Fruit fly (Drosophila melanogaster) whole organism, wandering third instar larva: ENCODE data around the gene CG15865.

Source experiments
- Abd-B ChIP-seq: fragments of >200 bp; optimal IDR thresholded peaks from 2 replicates; lab custom pipeline; 2017; ENCODE audit warnings: missing biosample characterization, missing genetic modification characterization
- CG32264 ChIP-seq: fragments of 200-800 bp; sonication (Bioruptor generic); optimal IDR thresholded peaks from 2 replicates; lab custom pipeline; 2016; ENCODE audit warnings: missing biosample characterization, missing genetic modification characterization
- CG9705 ChIP-seq: fragments of 200-800 bp; sonication (Bioruptor generic); optimal IDR thresholded peaks from 2 replicates; lab custom pipeline; 2018; ENCODE audit warnings: missing biosample characterization, mild to moderate bottlenecking, missing genetic modification characterization
- CrebA ChIP-seq: fragments of 200-800 bp; sonication (Bioruptor generic); optimal IDR thresholded peaks from 2 replicates; lab custom pipeline; 2016; ENCODE audit warnings: missing biosample characterization, mild to moderate bottlenecking, missing genetic modification characterization, borderline replicate concordance
- Dfd ChIP-seq: fragments of >200 bp; optimal IDR thresholded peaks from 2 replicates; lab custom pipeline; 2017; ENCODE audit warnings: missing biosample characterization, missing genetic modification characterization
- Dif ChIP-seq: fragments of 200-275, 200-300 bp; sonication (Bioruptor generic); optimal IDR thresholded peaks from 2 replicates; lab custom pipeline; 2018; ENCODE audit warnings: missing biosample characterization, missing genetic modification characterization; ENCODE audit not compliant: partially characterized antibody
- GATAd ChIP-seq: sonication (Bioruptor generic); optimal IDR thresholded peaks from 2 replicates; lab custom pipeline; 2016; ENCODE audit warnings: missing biosample characterization, missing genetic modification characterization
- HLH106 ChIP-seq: fragments of 200-800 bp; optimal IDR thresholded peaks from 3 replicates; lab custom pipeline; 2019; ENCODE audit warnings: missing biosample characterization, mild to moderate bottlenecking, missing genetic modification characterization, moderate library complexity
- Hnf4 ChIP-seq: fragments of 200-800 bp; sonication (Bioruptor generic); optimal IDR thresholded peaks from 2 replicates; lab custom pipeline; 2016; ENCODE audit warnings: missing biosample characterization, mild to moderate bottlenecking, missing genetic modification characterization
- Hr78 ChIP-seq: fragments of >200 bp; optimal IDR thresholded peaks from 2 replicates; lab custom pipeline; 2017; ENCODE audit warnings: missing biosample characterization, missing genetic modification characterization
- Hr83 ChIP-seq: fragments of 200-300 bp; sonication (Bioruptor generic); optimal IDR thresholded peaks from 2 replicates; lab custom pipeline; 2016; ENCODE audit warnings: missing biosample characterization, mild to moderate bottlenecking, missing genetic modification characterization, moderate library complexity; ENCODE audit not compliant: poor library complexity, severe bottlenecking
- Jra ChIP-seq: sonication (Bioruptor generic); optimal IDR thresholded peaks from 2 replicates; lab custom pipeline; 2016; ENCODE audit warnings: missing biosample characterization, missing genetic modification characterization
- Mio ChIP-seq: sonication (Bioruptor generic); optimal IDR thresholded peaks from 2 replicates; lab custom pipeline; 2016; ENCODE audit warnings: missing biosample characterization, missing genetic modification characterization
- Myc ChIP-seq: fragments of >200 bp; optimal IDR thresholded peaks from 2 replicates; lab custom pipeline; 2017
- N ChIP-seq: fragments of >200 bp; optimal IDR thresholded peaks from 2 replicates; lab custom pipeline; 2018; ENCODE audit warnings: missing biosample characterization, missing external identifiers, missing genetic modification characterization
- OdsH ChIP-seq: fragments of 200-800 bp; sonication (Bioruptor generic); optimal IDR thresholded peaks from 2 replicates; lab custom pipeline; 2016; ENCODE audit warnings: missing biosample characterization, mild to moderate bottlenecking, missing genetic modification characterization
- Sp1 ChIP-seq: fragments of 200-800 bp; sonication (Bioruptor generic); optimal IDR thresholded peaks from 3 replicates; lab custom pipeline; 2019; ENCODE audit warnings: missing biosample characterization, mild to moderate bottlenecking, missing genetic modification characterization, moderate library complexity
- Vsx2 ChIP-seq: fragments of 200-300, 225-300 bp; sonication (Bioruptor generic); optimal IDR thresholded peaks from 2 replicates; lab custom pipeline; 2018; ENCODE audit warnings: missing biosample characterization, missing genetic modification characterization; ENCODE audit not compliant: partially characterized antibody
- brk ChIP-seq: fragments of 200-800 bp; sonication (Bioruptor generic); optimal IDR thresholded peaks from 2 replicates; lab custom pipeline; 2016; ENCODE audit warnings: missing biosample characterization, mild to moderate bottlenecking, missing genetic modification characterization
- dmrt93B ChIP-seq: fragments of 200-800 bp; sonication (Bioruptor generic); optimal IDR thresholded peaks from 2 replicates; lab custom pipeline; 2018; ENCODE audit warnings: missing biosample characterization, mild to moderate bottlenecking, missing genetic modification characterization
- dsf ChIP-seq: sonication (Bioruptor generic); optimal IDR thresholded peaks from 2 replicates; lab custom pipeline; 2016; ENCODE audit warnings: missing biosample characterization, missing genetic modification characterization, borderline replicate concordance
- ey ChIP-seq: fragments of 200-800 bp; sonication (Bioruptor generic); optimal IDR thresholded peaks from 2 replicates; lab custom pipeline; 2016; ENCODE audit warnings: missing biosample characterization, missing genetic modification characterization
- foxo ChIP-seq, 2 experiments: fragments of 200-800 bp; sonication (Bioruptor generic); optimal IDR thresholded peaks; 2 replicates in 1 of 2; 3 replicates in 1 of 2; lab custom pipeline; 2016 to 2017; ENCODE audit warnings: missing biosample characterization in 2 of 2, missing genetic modification characterization in 2 of 2
- jim ChIP-seq: fragments of 175-275, 200-325 bp; sonication (Bioruptor generic); optimal IDR thresholded peaks from 2 replicates; lab custom pipeline; 2016; ENCODE audit warnings: missing biosample characterization, mild to moderate bottlenecking, missing genetic modification characterization
- lola ChIP-seq: fragments of >200 bp; optimal IDR thresholded peaks from 2 replicates; lab custom pipeline; 2017; ENCODE audit warnings: missing biosample characterization, missing genetic modification characterization
- pan ChIP-seq: fragments of >200 bp; optimal IDR thresholded peaks from 2 replicates; lab custom pipeline; 2017
- psq ChIP-seq: fragments of 200-800 bp; sonication (Bioruptor generic); optimal IDR thresholded peaks from 3 replicates; lab custom pipeline; 2017; ENCODE audit warnings: missing biosample characterization, mild to moderate bottlenecking, missing genetic modification characterization, moderate library complexity
- rgr ChIP-seq: fragments of 200-800 bp; sonication (Bioruptor generic); optimal IDR thresholded peaks from 3 replicates; lab custom pipeline; 2016; ENCODE audit warnings: missing biosample characterization, mild to moderate bottlenecking, missing genetic modification characterization
- sage ChIP-seq: fragments of 200-800 bp; sonication (Bioruptor generic); optimal IDR thresholded peaks from 2 replicates; lab custom pipeline; 2016; ENCODE audit warnings: missing biosample characterization, mild to moderate bottlenecking, missing genetic modification characterization
- sv ChIP-seq: fragments of 200-800 bp; sonication (Bioruptor generic); optimal IDR thresholded peaks from 3 replicates; lab custom pipeline; 2016; ENCODE audit warnings: missing biosample characterization, missing genetic modification characterization
- tai ChIP-seq: sonication (Bioruptor generic); optimal IDR thresholded peaks from 2 replicates; lab custom pipeline; 2016; ENCODE audit warnings: missing biosample characterization, missing genetic modification characterization
- usp ChIP-seq: fragments of >200 bp; optimal IDR thresholded peaks from 2 replicates; lab custom pipeline; 2017; ENCODE audit warnings: missing biosample characterization, missing genetic modification characterization
- woc ChIP-seq: sonication (Bioruptor generic); optimal IDR thresholded peaks from 2 replicates; lab custom pipeline; 2016; ENCODE audit warnings: missing biosample characterization, mild to moderate bottlenecking, missing genetic modification characterization

CG15865 gene

DNA sequence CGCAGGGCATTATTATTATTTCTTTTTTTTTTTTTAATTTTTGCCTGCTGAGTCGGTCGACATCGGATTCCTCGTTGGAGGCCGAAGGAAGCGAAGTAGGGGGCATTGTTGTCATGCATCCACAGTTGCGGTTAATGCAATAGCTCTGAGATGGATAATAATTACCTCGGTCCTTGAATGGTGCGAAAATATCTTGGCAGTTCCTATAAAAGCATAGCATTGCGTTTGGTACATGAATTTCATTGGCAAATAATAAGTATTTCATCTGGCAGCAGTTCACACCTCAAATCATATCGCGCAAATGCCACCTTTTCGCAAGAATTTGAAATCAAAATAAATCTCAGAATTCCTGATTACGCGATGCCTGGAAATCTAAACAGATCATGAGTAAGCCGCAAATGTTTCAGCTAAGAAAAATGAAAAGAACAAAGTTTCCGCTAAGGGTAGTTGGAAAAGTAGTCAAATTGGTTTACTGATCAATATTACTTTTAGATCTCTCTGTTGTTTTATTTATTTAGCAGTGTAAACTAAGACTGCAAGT lies 17.1 kb downstream of the CG15865 start (continued):
- no peak for TF ChIP-seq pan (lab: Kevin White, UChicago)
- no peak for TF ChIP-seq rgr (GFP tag; lab: Kevin White, UChicago)
- no peak for TF ChIP-seq psq (GFP tag; lab: Kevin White, UChicago)
- peak; percentile 29 for TF ChIP-seq ey (GFP tag; lab: Kevin White, UChicago)
- no peak for TF ChIP-seq Hnf4 (GFP tag; lab: Kevin White, UChicago)

DNA sequence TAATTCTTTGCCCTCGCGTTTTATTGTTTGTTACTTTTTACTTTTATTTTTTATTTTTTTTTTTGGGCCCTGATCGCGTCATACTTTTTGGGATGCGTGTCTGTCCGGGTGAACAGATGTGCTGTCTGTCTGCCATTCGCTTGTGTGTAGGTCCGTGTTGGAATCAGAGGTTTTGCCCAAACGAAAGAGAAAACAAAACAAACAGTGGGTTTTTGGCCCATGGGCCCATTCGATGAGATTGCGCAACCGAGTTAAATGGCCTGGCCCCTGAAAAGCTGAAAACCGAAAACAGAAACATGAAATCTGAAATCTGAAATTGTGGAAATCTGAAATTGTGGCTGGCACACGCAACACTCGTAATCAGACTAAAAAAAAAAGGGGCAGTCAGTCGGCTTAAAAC lies 18.8 kb downstream of the CG15865 start:
- no peak for TF ChIP-seq foxo (GFP tag; optimal IDR thresholded peaks at IDR 0.05; lab: Kevin White, UChicago)
- TF ChIP-seq brk (GFP tag; lab: Kevin White, UChicago): no peak
- TF ChIP-seq CrebA (GFP tag; lab: Kevin White, UChicago): no peak
- TF ChIP-seq Dfd (GFP tag; lab: Kevin White, UChicago): no peak
- TF ChIP-seq usp (GFP tag; lab: Kevin White, UChicago): no peak
- TF ChIP-seq sage (GFP tag; lab: Kevin White, UChicago): no peak
- no peak for TF ChIP-seq Abd-B
- no peak for TF ChIP-seq HLH106 (tag; lab: Kevin White, UChicago)
- no peak for TF ChIP-seq OdsH (GFP tag; lab: Kevin White, UChicago)
- no peak for TF ChIP-seq Myc
- TF ChIP-seq CG9705: no peak
- TF ChIP-seq N (GFP tag; lab: Kevin White, UChicago): no peak
- no peak for TF ChIP-seq Hnf4 (GFP tag; lab: Kevin White, UChicago)
- TF ChIP-seq ey (GFP tag; lab: Kevin White, UChicago): no peak
- TF ChIP-seq Jra (GFP tag; lab: Kevin White, UChicago): no peak
- TF ChIP-seq dsf (GFP tag; lab: Kevin White, UChicago): no peak

DNA sequence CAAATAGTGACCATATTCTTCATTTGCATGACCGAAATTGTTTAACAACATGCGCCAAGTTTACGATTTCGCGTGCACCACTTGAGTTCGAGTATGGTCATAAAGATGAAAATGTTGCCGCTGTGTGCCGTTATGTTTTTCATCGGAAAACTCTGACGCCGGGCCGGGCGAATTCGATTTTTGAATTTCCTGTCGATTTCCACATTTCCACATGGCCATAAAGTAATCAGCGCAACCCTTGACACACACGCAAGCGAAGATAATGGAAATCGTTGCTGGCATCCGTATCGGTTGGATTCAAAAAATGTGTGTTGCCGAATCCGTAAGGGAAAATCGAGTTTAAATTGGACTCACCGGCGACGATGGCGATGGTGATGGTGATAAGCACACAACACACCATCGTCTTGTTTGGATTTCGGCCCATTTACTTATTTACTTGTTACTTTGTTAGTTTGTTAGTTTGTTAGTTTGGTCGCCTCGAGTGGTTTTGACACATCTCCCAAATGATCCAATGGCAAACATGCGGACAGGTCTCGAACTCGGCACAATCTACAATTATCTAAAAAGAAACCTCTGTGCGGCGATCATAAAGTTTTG lies 19.6 kb downstream of the CG15865 start:
- no peak for TF ChIP-seq foxo (GFP tag; optimal IDR thresholded peaks at IDR 0.05; lab: Kevin White, UChicago)
- TF ChIP-seq Hr83 (GFP tag; lab: Kevin White, UChicago): no peak
- no peak for TF ChIP-seq Jra (GFP tag; lab: Kevin White, UChicago)
- TF ChIP-seq ey (GFP tag; lab: Kevin White, UChicago): no peak

DNA sequence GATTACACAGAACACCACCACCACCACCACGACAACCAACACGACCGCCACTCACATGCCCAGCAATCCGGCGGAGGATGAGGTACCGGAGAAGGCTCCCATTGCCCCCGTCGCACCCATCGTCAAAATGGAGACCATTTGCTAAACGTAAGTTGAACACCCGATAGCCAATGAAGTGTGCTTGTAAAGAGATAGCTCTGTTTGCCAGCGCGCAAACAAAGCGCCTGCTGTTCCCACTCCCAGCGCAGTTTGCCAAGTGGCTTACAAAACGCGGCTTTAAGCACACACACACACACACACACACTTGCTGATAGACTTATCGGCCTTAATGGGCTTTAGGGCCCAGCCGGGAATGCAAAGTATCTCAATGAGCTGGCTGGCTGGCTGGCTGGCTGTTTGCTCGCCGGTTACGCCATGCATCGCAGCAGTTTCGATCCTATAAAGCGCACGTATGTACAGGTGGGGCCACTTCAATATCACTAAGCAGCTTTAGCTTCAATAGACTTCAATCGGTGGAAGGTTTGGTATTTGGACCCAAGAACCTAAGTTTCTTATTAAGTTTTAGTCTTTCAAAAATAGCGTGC lies 20.8 kb downstream of the CG15865 start:
- TF ChIP-seq N (GFP tag; lab: Kevin White, UChicago): no peak
- TF ChIP-seq Vsx2 (GFP tag; lab: Kevin White, UChicago): no peak
- no peak for TF ChIP-seq pan (lab: Kevin White, UChicago)

DNA sequence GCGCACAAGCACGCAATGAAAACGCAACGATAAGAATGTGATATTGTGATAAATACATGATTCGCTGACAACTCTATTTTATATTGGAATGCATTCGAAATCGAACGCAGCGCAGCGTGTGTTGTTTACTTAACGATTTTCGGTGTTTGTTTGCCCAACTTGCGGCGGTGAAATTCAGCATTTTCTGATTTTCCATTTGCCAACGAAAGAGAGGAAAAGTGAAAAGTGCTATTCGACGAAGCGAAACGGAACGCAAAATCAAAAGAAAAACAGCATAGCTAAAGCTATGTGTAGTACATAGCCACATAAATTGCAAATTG lies 23.2 kb downstream of the CG15865 start:
- TF ChIP-seq dsf (GFP tag; lab: Kevin White, UChicago): no peak
- TF ChIP-seq tai (GFP tag; lab: Kevin White, UChicago): no peak
- no peak for TF ChIP-seq CrebA (GFP tag; lab: Kevin White, UChicago)
- no peak for TF ChIP-seq CG32264 (GFP tag; lab: Kevin White, UChicago)
- no peak for TF ChIP-seq lola
- no peak for TF ChIP-seq woc (GFP tag; lab: Kevin White, UChicago)
- TF ChIP-seq foxo (GFP tag; optimal IDR thresholded peaks at IDR 0.05; lab: Kevin White, UChicago): no peak

DNA sequence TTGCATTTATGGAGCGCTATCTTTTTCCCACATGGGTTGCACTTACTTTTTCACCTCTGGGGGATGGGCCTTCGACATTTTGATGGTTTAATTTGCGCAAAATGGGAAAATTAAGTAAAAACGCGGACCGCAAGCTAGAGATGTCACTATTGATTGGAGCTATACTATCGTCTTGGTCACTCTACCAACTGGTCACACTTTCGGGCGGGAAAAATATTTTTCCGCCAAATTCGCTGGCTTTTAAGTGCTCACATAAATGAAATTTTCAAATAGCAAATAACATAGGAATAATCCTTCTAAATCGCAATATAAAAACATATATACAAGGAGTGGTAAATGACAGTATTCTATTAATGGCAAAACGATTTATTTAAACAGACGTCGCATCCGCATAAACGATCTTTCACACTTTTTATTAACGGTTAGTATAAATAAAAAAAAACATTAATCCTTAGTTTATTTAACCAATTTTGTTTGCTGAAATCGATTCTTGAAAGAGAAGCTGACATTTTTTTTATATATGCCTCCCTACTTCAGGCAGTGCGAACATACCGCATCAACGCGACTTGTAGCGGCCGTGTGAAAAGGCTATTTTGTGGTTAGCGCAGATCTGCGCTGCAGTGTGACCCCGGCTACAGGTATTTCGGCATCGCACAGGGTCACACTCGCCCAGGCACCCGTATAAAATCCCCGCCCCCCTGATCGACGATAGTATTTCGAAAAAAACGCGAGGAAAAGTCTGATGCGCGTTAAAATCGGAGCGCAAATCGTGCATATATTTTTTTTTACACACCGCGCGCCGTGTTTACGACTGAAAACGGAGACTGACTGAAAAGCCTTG lies 23.8 kb downstream of the CG15865 start, which contains the start of the genes SNRPG and mthl1:
Gene SNRPG (minus strand): TSS at position 160 of the 841 bp plus-strand sequence.
Gene mthl1 (plus strand): TSS at position 709 of the 841 bp plus-strand sequence.
- no peak for TF ChIP-seq usp (GFP tag; lab: Kevin White, UChicago)
- TF ChIP-seq tai (GFP tag; lab: Kevin White, UChicago): peak; percentile 75
- peak; percentile 93 for TF ChIP-seq N (GFP tag; lab: Kevin White, UChicago)
- TF ChIP-seq Myc: peak; percentile 33
- no peak for TF ChIP-seq Vsx2 (GFP tag; lab: Kevin White, UChicago)
- TF ChIP-seq dmrt93B (GFP tag; lab: Kevin White, UChicago): peak; percentile 79
- TF ChIP-seq pan (lab: Kevin White, UChicago): no peak
- TF ChIP-seq Sp1: peak; percentile 66
- TF ChIP-seq brk (GFP tag; lab: Kevin White, UChicago): no peak
- peak; percentile 39 for TF ChIP-seq Hr78 (GFP tag; lab: Kevin White, UChicago)
- TF ChIP-seq Hr83 (GFP tag; lab: Kevin White, UChicago): peak; percentile 40
- TF ChIP-seq sage (GFP tag; lab: Kevin White, UChicago): peak; percentile 34
- TF ChIP-seq CG32264 (GFP tag; lab: Kevin White, UChicago): peak; percentile 10
- TF ChIP-seq woc (GFP tag; lab: Kevin White, UChicago): peak; percentile 80
- TF ChIP-seq Dfd (GFP tag; lab: Kevin White, UChicago): no peak
- peak; percentile 7 for TF ChIP-seq sv (GFP tag; lab: Kevin White, UChicago)
- TF ChIP-seq rgr (GFP tag; lab: Kevin White, UChicago): peak; percentile 65
- TF ChIP-seq GATAd (GFP tag; lab: Kevin White, UChicago): no peak
- TF ChIP-seq Mio (GFP tag; lab: Kevin White, UChicago): no peak
- TF ChIP-seq Dif (GFP tag; lab: Kevin White, UChicago): no peak
- peak; percentile 14 for TF ChIP-seq Jra (GFP tag; lab: Kevin White, UChicago)
- TF ChIP-seq lola: peak; percentile 15
- TF ChIP-seq dsf (GFP tag; lab: Kevin White, UChicago): peak; percentile 35
- no peak for TF ChIP-seq jim (GFP tag; lab: Kevin White, UChicago)
- TF ChIP-seq psq (GFP tag; lab: Kevin White, UChicago): peak; percentile 56
